Fruit fly (Drosophila melanogaster) whole organism: ENCODE measurements around the gene CG7298.

Source experiments
- CG8478 ChIP-seq: fragments of >200 bp; optimal IDR thresholded peaks from 2 replicates; lab custom pipeline; 2018; ENCODE audit warnings: inconsistent platforms
- Dll ChIP-seq: fragments of >200 bp; optimal IDR thresholded peaks from 2 replicates; lab custom pipeline; 2017
- EcR ChIP-seq, 2 experiments: fragments of >200 bp; optimal IDR thresholded peaks; 2 replicates each; lab custom pipeline; 2017; ENCODE audit warnings: missing biosample characterization in 2 of 2, missing genetic modification characterization in 2 of 2, missing genetic modification reagents in 2 of 2
- pan ChIP-seq: fragments of >200 bp; optimal IDR thresholded peaks from 2 replicates; lab custom pipeline; 2017
- psq ChIP-seq: fragments of >200 bp; optimal IDR thresholded peaks from 2 replicates; lab custom pipeline; 2017
- usp ChIP-seq: fragments of >200 bp; optimal IDR thresholded peaks from 2 replicates; lab custom pipeline; 2017; ENCODE audit warnings: missing biosample characterization, missing genetic modification characterization, mixed read lengths

CG7298 gene

DNA sequence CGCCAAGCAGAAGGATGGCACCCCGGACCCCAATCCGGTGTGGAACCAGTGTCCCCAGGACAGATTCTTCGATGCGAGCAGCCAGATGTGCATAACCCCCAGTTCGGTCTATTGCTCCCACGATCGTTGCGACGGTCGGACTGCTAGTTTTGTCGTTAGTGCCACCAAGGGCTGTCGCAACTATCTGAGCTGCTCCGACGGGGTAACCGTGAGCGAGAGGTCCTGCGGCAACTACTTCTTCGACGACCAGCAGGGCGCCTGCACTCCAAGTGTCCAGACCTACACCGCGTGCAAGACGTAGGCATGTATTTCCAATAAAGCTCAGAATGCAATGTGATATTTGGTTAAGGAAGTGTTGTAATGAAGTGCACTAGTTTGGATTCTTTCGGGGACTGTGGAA lies 19.1 kb upstream of the CG7298 start:
- TF ChIP-seq Dll (lab: Kevin White, UChicago) (no peak), psq (lab: Kevin White, UChicago) (no peak), EcR (GFP tag; optimal IDR thresholded peaks at IDR 0.05; lab: Kevin White, UChicago) (no peak), CG8478 (no peak), pan (lab: Kevin White, UChicago) (no peak), usp (GFP tag; lab: Kevin White, UChicago) (no peak)

DNA sequence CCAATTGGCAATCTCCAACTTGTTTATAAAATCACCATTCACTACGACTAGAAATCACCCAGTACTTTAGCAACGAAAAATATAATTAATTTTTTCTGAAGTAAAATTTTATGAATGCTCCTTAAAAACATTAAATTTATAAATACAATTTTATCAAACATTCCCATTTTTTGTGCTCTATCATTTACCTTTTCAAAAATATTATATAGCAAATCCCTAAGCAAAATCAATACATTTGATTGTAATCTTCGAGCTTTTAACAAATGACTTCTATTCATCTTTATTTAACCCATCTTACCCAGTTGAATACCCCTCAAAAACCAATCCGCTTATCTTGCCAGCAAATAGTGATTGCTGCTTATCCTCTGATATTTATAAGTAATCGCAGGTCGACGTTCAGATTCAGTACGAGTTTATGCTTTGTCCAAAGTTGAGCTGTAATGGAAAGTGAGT lies 18.0 kb upstream of the CG7298 start, which contains the start of gene CG17145:
Gene CG17145, plus strand, starts transcription at position 403 of the 453 bp plus-strand sequence.
- TF ChIP-seq psq (lab: Kevin White, UChicago) (no peak), pan (lab: Kevin White, UChicago) (no peak), CG8478 (no peak)

DNA sequence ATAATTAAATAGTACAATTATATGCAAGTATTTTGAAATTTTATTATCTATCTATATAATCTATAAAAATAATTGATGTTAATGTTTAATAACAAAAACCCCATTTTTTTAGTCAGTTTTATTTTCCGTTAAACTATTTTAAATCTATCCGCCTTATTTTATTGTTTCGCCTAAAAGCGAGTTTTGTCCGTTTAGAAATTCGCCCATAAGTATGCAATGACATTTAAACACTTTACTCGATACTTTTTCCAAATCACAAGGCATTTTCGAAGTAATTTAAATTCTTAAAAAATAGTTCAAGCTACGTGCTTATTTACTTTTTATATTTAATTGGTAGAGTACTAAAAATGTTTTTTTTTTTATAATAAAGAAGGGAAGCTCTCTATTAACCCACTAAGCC lies 17.4 kb upstream of the CG7298 start:
- TF ChIP-seq EcR (GFP tag; optimal IDR thresholded peaks at IDR 0.05; lab: Kevin White, UChicago) (no peak), pan (lab: Kevin White, UChicago) (no peak), Dll (lab: Kevin White, UChicago) (no peak), CG8478 (no peak), usp (GFP tag; lab: Kevin White, UChicago) (no peak), psq (lab: Kevin White, UChicago) (no peak)

DNA sequence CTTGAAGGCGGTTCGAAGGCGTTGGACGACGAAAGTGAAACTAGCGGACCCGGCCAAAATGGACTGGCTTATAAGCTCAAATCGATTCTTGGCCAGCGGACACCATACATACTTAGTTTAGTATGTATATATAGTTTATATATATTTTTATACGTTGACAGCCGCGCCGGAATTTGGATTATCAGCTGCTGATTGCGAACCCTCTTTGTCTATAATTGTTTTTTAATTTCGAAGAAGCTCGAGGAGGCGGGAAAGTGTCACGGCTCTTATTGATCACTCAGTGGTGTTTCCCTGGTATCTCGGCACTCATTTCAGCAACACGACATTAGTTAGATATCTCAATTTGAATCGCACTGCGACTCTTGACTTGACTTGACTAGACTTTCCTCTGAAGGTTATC lies 16.9 kb upstream of the CG7298 start, which contains the start of gene CG6933:
Gene CG6933, minus strand, starts transcription at position 47 of the 400 bp plus-strand sequence.
- TF ChIP-seq Dll (lab: Kevin White, UChicago) (no peak), EcR (GFP tag; optimal IDR thresholded peaks at IDR 0.05; lab: Kevin White, UChicago) (no peak), psq (lab: Kevin White, UChicago) (no peak)

DNA sequence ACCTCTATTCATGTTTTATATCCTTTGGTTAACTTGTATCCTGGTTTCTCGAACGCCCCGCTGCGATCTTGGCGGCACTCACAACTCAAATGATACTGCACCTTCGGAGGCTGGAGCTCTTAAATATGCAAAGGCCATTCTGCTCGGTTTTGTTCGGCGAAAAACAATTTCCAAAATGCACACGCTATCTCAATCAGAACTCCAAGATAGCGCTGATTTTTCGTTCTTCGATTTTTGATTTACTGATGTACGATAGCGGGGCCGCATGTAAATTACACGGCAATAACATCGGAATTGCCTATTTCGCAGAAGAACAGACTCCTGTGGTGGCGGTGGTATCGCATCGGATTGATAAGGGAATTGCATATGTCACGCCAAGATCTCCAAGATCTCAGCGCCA lies 8.5 kb upstream of the CG7298 start, which contains the start of gene CG7017:
Gene CG7017, minus strand, starts transcription at position 101 of the 400 bp plus-strand sequence.
- no peak for TF ChIP-seq psq (lab: Kevin White, UChicago)
- no peak for TF ChIP-seq Dll (lab: Kevin White, UChicago)
- no peak for TF ChIP-seq usp (GFP tag; lab: Kevin White, UChicago)
- no peak for TF ChIP-seq CG8478
- TF ChIP-seq EcR (GFP tag; optimal IDR thresholded peaks at IDR 0.05; lab: Kevin White, UChicago): no peak
- no peak for TF ChIP-seq pan (lab: Kevin White, UChicago)

DNA sequence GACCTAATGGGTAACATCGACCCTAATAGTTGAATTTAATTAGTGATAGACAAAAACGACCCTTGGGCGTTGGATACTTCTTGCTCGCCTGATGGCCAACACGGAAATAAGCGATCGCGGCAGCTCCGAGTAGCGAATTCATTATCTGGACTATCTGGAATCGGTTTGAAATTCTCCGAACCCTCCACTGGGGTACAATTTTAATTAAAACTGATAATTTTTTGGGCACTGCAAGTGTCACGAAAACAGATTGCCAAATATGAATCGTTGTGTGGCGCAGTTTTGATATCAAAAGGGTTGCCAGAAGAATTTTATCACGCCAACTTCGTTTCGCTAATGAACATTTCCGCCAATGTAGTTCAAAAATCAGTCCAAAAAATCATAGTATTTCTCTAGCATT lies 6.4 kb upstream of the CG7298 start:
- TF ChIP-seq psq (lab: Kevin White, UChicago): no peak
- no peak for TF ChIP-seq EcR (GFP tag; optimal IDR thresholded peaks at IDR 0.05; lab: Kevin White, UChicago)
- no peak for TF ChIP-seq Dll (lab: Kevin White, UChicago)
- no peak for TF ChIP-seq CG8478
- no peak for TF ChIP-seq usp (GFP tag; lab: Kevin White, UChicago)
- no peak for TF ChIP-seq pan (lab: Kevin White, UChicago)

DNA sequence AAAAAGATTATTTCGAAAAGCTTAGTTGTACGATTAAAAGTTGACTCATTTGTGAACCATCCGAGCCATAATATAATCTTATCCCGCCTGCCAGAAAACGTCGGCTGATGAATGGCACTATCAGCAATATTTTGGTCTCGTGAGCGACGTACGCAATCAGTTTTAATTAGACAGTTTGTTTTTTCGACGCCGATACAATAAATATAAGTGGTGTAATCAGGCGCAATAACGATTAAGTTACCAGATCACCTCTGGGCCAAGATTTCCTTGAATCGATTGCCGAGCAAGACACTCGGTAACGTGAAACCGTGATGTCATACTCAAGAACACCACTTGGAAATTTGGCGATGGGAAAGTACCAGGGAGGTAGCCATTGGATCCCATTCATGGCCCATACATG lies 5.6 kb upstream of the CG7298 start:
- TF ChIP-seq Dll (lab: Kevin White, UChicago): no peak
- no peak for TF ChIP-seq EcR (GFP tag; optimal IDR thresholded peaks at IDR 0.05; lab: Kevin White, UChicago)

DNA sequence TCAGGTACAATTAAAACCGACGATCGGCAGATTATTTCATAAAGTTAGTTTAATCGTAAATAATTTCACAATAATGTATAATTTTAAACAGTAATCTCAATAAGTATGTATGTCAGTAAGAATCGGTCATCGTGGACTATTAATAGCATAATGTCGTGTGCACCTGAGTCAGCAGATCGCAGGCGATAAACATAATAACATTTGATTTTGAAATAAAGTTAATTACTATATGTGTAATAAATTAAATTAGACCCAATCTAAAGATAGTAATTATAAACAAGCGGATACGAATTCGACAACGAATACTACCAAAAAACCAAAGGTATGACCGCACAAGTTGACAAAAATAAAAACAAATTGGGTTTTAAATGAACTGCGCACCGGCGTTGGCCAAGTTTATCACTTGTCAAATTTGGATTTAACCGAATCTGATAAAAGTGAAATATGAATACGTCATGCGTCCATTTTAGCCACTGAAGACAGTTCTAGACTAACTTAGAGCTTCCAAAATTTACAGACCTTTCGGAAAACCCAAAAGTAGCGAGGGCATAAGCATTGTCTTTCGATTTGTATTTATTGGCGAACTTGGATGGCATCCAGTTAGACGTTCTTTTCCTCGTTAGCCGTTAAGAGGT lies 3.6 kb upstream of the CG7298 start, which contains the start of gene CG6996:
Gene CG6996, plus strand, starts transcription at position 585 of the 635 bp plus-strand sequence.
- TF ChIP-seq psq (lab: Kevin White, UChicago) (no peak), usp (GFP tag; lab: Kevin White, UChicago) (no peak), Dll (lab: Kevin White, UChicago) (no peak), pan (lab: Kevin White, UChicago) (no peak), EcR (GFP tag; optimal IDR thresholded peaks at IDR 0.05; lab: Kevin White, UChicago) (no peak), CG8478 (no peak)

DNA sequence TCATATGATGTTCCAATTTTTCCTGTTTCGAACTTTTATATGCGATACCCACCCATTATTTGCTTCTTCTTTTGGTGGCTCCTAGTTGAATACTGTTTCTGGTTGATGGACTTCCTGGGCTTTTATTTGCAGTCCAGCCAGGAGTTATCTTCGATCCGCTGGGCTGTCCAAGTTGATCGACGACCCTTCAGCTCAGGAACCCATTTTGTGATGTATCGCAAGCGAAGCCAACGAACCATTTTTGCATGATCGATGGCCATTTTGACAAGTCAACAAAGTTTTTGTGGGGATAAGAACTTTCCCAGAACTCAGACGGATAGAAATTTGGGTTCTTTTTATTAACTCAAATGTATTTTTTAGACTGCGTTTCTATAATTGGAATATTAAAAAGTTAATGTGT lies 2.5 kb upstream of the CG7298 start, which contains the start of gene CG7290:
Gene CG7290, minus strand, starts transcription at position 101 of the 400 bp plus-strand sequence.
- TF ChIP-seq usp (GFP tag; lab: Kevin White, UChicago) (no peak), psq (lab: Kevin White, UChicago) (no peak), Dll (lab: Kevin White, UChicago) (no peak), EcR (GFP tag; optimal IDR thresholded peaks at IDR 0.05; lab: Kevin White, UChicago) (no peak), CG8478 (no peak), pan (lab: Kevin White, UChicago) (no peak)

DNA sequence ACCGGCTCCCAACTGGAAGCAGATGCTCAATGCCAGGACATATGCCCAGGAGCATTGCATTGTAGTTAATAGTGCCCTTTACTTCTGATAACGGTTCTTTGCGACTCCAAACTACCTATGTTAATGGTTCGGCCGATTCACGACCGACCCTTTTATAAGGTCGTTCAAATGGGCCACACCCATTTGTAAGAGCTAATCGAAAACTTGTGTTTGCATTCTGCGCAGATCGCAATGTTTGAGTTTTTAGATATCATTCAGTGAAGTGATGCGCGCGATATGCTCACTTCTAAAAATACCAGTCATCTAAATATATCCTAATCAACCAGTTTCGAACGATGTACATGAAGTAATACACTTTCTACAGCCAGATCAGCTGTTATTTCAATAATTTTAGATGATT lies 1.9 kb downstream of the CG7298 start, which contains the start of gene obst-F:
Gene obst-F, minus strand, starts transcription at position 101 of the 400 bp plus-strand sequence.
- TF ChIP-seq usp (GFP tag; lab: Kevin White, UChicago) (no peak), CG8478 (no peak), pan (lab: Kevin White, UChicago) (no peak), Dll (lab: Kevin White, UChicago) (no peak), EcR (GFP tag; optimal IDR thresholded peaks at IDR 0.05; lab: Kevin White, UChicago) (no peak), psq (lab: Kevin White, UChicago) (no peak)

DNA sequence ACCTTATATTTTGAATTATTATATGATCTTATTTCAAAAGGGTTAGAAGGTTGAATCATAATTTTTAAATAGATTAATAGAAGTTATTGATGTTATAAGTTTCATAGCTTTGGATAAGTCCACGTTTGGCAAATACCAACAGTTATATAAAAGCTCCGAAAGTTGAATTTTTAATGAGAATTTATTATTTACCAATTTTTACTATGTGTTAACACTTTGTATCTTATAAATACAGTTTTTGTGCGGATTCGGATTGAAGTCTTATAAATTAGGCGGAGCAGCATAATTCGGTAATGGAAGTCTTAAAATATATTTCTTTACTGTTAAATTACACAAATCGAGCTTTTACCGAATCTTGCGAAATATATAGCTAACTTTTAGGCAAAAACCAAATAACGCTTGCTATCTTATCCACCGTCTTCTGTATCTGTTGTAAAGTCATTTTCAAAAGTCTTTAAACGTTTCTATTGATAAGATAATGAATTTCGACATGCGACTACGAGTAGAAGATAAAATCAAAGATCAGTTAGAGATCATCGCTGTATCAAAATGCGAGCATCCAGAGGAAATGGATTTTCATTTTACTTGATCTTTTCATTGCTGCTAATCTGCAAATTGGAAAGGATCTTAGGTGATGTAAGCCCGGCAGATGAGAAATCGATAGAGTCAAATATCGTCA lies 3.8 kb downstream of the CG7298 start, which contains the start of gene CG42833:
Gene CG42833, plus strand, starts transcription at position 525 of the 679 bp plus-strand sequence.
- TF ChIP-seq pan (lab: Kevin White, UChicago): no peak
- no peak for TF ChIP-seq EcR (GFP tag; optimal IDR thresholded peaks at IDR 0.05; lab: Kevin White, UChicago)

DNA sequence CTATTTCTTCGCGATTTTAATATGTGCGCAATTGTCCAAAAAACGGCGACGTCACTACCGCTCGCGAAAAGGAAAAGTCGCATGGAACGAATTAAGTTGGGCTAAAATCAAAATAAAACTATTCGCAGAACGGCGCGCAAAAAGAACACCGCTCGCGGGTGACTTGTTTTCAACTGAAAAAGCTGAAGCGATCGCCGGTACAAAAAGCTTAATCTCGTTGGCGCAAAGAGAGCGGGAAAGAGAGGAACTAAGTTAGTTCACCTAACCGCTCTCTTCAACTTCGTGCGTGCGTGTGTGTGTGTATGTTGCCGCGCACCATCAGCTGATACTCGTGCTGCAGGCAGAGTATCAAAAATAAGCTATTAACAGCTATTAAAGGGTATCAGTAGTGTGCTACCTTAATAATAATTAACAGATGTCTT lies 5.3 kb downstream of the CG7298 start, which contains the start of gene CG42674:
Gene CG42674, minus strand, starts transcription at position 180 of the 422 bp plus-strand sequence.
- TF ChIP-seq usp (GFP tag; lab: Kevin White, UChicago): no peak
- TF ChIP-seq CG8478: no peak
- no peak for TF ChIP-seq Dll (lab: Kevin White, UChicago)
